Worm (Caenorhabditis elegans) whole organism, L4/young adult: ENCODE data around the gene fut-1.

Source experiments
- W03F9.2 ChIP-seq: fragments of 150-350 bp; optimal IDR thresholded peaks from 2 replicates; lab custom pipeline; 2014; ENCODE audit warnings: missing biosample characterization, missing genetic modification characterization
- dao-5 ChIP-seq: sonication (generic microtip); optimal IDR thresholded peaks from 2 replicates; lab custom pipeline; 2016; ENCODE audit warnings: missing genotype, missing genetic modification characterization, moderate library complexity, missing compliant biosample characterization
- him-1 ChIP-seq: sonication (generic microtip); optimal IDR thresholded peaks from 2 replicates; lab custom pipeline; 2016; ENCODE audit warnings: missing genotype, missing genetic modification reagents, missing genetic modification characterization, missing compliant biosample characterization

ce11 chrII:8763367-8763766 is 4.0 kb upstream of the fut-1 start:
- TF ChIP-seq him-1 (tag; lab: Kevin White, UChicago) (no peak), W03F9.2 (no peak), dao-5 (tag; lab: Kevin White, UChicago) (no peak)
